Worm (Caenorhabditis elegans): ENCODE data around the gene K06A9.2.

DNA sequence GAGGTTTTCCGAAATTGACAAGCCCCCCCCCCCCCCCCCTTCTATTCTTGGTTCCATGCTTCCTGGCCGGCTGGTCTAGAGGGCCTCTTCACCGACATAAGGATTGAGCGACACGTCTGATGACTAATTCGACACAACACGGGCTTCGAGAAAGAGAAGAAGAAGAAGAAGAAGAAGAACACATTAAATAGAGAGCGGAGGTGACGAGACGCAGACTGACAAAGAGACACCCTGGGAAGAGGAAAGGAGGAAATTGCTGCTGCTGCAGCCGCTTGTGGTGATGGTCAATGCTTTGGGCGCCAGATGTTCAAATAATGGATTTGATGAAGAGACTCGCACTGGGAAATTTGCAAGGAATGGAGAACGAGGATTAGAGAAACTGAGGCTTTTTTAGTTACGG lies 11.6 kb upstream of the K06A9.2 start:
- TF ChIP-seq unc-130 (GFP tag; optimal IDR thresholded peaks at IDR 0.05) = no peak
- TF ChIP-seq snpc-4 (GFP tag; optimal IDR thresholded peaks at IDR 0.05) = no peak
- no peak for TF ChIP-seq snpc-4 (tag; optimal IDR thresholded peaks at IDR 0.05)
- TF ChIP-seq B0336.3 (GFP tag; IDR thresholded peaks at IDR 0.05) = no peak
- no peak for TF ChIP-seq akir-1 (GFP tag; optimal IDR thresholded peaks at IDR 0.05)
- no peak for TF ChIP-seq aptf-3 (GFP tag; IDR thresholded peaks at IDR 0.05)
- no peak for TF ChIP-seq ztf-26 (tag; optimal IDR thresholded peaks at IDR 0.05)
- no peak for TF ChIP-seq F57A8.1 (GFP tag; optimal IDR thresholded peaks at IDR 0.05)
- TF ChIP-seq madf-8 (GFP tag; conservative IDR thresholded peaks at IDR 0.05) = no peak

Measured in whole organism, young adult.